Fruit fly (Drosophila melanogaster): Measurements from ENCODE around the gene eIF3a.

dm6 chr3R:4399810-4400496 lies 33.7 kb downstream of the eIF3a start:
- no peak for TF ChIP-seq CG8478 (optimal IDR thresholded peaks at IDR 0.05)
- TF ChIP-seq CTCF (optimal IDR thresholded peaks at IDR 0.05) = no peak

Measured in S2 (cell line).